Worm (Caenorhabditis elegans) whole organism, L4 larva: Measurements from ENCODE around the gene spig-8.

Source experiments
- F49E8.2 ChIP-seq: sonication (generic microtip); optimal IDR thresholded peaks from 2 replicates; lab custom pipeline; 2016; ENCODE audit warnings: missing compliant biosample characterization, mild to moderate bottlenecking, missing genetic modification characterization, borderline replicate concordance
- attf-4 ChIP-seq: sonication (generic microtip); optimal IDR thresholded peaks from 3 replicates; lab custom pipeline; 2017; ENCODE audit warnings: missing biosample characterization, missing genetic modification characterization
- ces-1 ChIP-seq: fragments of 150-350 bp; sonication (generic microtip); optimal IDR thresholded peaks from 4 replicates; lab custom pipeline; 2014; ENCODE audit warnings: missing biosample characterization, missing genetic modification reagents, missing genetic modification characterization
- lin-29 ChIP-seq: fragments of 200-800 bp; sonication (Bioruptor generic); IDR thresholded peaks from 2 replicates; pipeline ENCODE4 v1.3.6; 2022; ENCODE audit warnings: missing genetic modification reagents, missing genetic modification characterization, missing compliant biosample characterization
- nhr-42 ChIP-seq: fragments of 200-800 bp; sonication (Bioruptor generic); IDR thresholded peaks from 2 replicates; pipeline ENCODE4 v1.3.6; 2022; ENCODE audit warnings: missing genetic modification characterization, missing compliant biosample characterization
- nhr-77 ChIP-seq: fragments of 150-350 bp; optimal IDR thresholded peaks from 2 replicates; lab custom pipeline; 2014; ENCODE audit warnings: missing biosample characterization, missing genetic modification characterization
- unc-39 ChIP-seq: sonication (generic microtip); optimal IDR thresholded peaks from 2 replicates; lab custom pipeline; 2017; ENCODE audit warnings: missing biosample characterization, missing genetic modification characterization
- zag-1 ChIP-seq: fragments of 150-350 bp; optimal IDR thresholded peaks from 2 replicates; lab custom pipeline; 2014; ENCODE audit warnings: missing biosample characterization, missing genetic modification characterization

DNA sequence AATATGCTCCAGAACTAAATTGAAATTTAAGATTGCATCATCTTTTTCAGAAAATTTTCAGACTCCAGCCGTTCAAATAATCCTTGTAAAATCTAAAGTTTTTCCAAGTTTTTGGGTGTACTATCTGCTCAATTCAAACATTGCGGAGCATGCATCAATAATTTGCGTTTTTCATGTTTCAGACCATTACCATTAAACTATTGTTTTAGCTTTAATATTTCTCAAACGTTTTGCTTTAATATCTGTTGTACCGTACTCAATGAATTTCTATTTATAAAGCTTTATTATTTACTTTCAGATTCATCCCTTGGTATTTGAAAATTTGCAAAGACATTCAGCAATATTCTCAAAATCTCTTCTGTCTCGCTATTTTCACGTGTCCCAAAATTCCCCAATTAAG, 48.5 kb downstream of the spig-8 start, which contains the start of gene odr-2:
- no peak for TF ChIP-seq nhr-42
- TF ChIP-seq F49E8.2, result no peak
- TF ChIP-seq attf-4 (tag; lab: Kevin White, UChicago), result no peak
- TF ChIP-seq lin-29 (GFP tag; lab: Robert Waterston, UW), result no peak
- no peak for TF ChIP-seq zag-1 (tag; lab: Kevin White, UChicago)
- no peak for TF ChIP-seq ces-1 (GFP tag; lab: Kevin White, UChicago)
- TF ChIP-seq nhr-77 (tag; lab: Kevin White, UChicago), result no peak
- no peak for TF ChIP-seq unc-39 (tag; lab: Kevin White, UChicago)
